Worm (Caenorhabditis elegans) whole organism, midembryonic: ENCODE measurements around the gene W02H5.2.
"Not testable (repeated sequence)": the region's sequence is repeated elsewhere in the genome, so short reads cannot be mapped to it uniquely, and the experiment has no call there.

Experiments used
- T22C8.4 ChIP-seq: fragments of 200-800 bp; sonication (Bioruptor generic); IDR thresholded peaks from 2 replicates; pipeline ENCODE4 v1.3.6; 2022; ENCODE audit warnings: missing genetic modification characterization, missing compliant biosample characterization
- cog-1 ChIP-seq: sonication (generic microtip); optimal IDR thresholded peaks from 2 replicates; lab custom pipeline; 2016; ENCODE audit warnings: missing genetic modification characterization, missing compliant biosample characterization
- flt-1 ChIP-seq: fragments of 200-800 bp; sonication (Bioruptor generic); IDR thresholded peaks from 2 replicates; pipeline ENCODE4 v1.3.6; 2022; ENCODE audit warnings: missing genetic modification characterization, missing compliant biosample characterization
- klf-2 ChIP-seq: fragments of 200-800 bp; sonication (Bioruptor generic); conservative IDR thresholded peaks from 2 replicates; pipeline ENCODE4 v1.3.6; 2022; ENCODE audit warnings: missing genetic modification reagents, missing genetic modification characterization, missing compliant biosample characterization
- med-1 ChIP-seq: sonication (generic microtip); optimal IDR thresholded peaks from 2 replicates; lab custom pipeline; 2017; ENCODE audit warnings: missing genetic modification characterization, mild to moderate bottlenecking, missing compliant biosample characterization, antibody characterized with exemption, missing genetic modification reagents; ENCODE audit not compliant: insufficient read depth
- ref-1 ChIP-seq: fragments of 200-800 bp; sonication (Bioruptor generic); conservative IDR thresholded peaks from 2 replicates; pipeline ENCODE4 v1.3.6; 2022; ENCODE audit warnings: missing genetic modification reagents, missing genetic modification characterization, missing compliant biosample characterization
- tab-1 ChIP-seq: fragments of 200-800 bp; sonication (Bioruptor generic); IDR thresholded peaks from 2 replicates; pipeline ENCODE4 v1.3.6; 2022; ENCODE audit warnings: missing genetic modification characterization, missing compliant biosample characterization
- ztf-23 ChIP-seq: fragments of 200-800 bp; sonication (Bioruptor generic); IDR thresholded peaks from 2 replicates; pipeline ENCODE4 v1.3.6; 2022; ENCODE audit warnings: missing genetic modification reagents, missing genetic modification characterization, missing compliant biosample characterization
- ztf-29 ChIP-seq: fragments of 200-800 bp; sonication (Bioruptor generic); IDR thresholded peaks from 2 replicates; pipeline ENCODE4 v1.3.6; 2022; ENCODE audit warnings: missing genetic modification reagents, missing genetic modification characterization, missing compliant biosample characterization

Gene W02H5.2

DNA sequence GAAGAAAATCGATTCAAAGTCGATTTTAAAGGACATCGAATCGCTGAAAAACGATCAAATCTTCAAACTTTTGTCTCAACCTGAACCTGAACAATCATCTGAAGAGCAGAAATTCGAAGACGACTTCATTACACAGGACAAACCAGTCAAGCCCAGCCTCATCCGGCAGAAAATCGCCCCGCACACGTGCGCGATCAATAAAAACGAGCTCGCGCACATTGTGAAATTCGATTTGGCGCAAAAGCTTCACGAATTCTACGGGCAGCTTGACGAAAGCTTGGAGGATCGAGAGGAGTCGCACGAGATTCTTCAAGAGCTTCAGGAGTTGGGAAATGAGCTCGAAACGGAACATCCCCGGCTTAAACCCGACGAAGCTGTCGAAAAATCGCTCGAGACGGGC is at the start of gene W02H5.2:
W02H5.2 (plus strand) TSS at position 301 of the 400 bp plus-strand sequence.
- TF ChIP-seq flt-1 (no peak), ztf-29 (no peak), cog-1 (tag; lab: Kevin White, UChicago) (no peak), ztf-23 (no peak), ref-1 (GFP tag; lab: Robert Waterston, UW) (no peak), klf-2 (GFP tag; lab: Robert Waterston, UW) (no peak), T22C8.4 (GFP tag; lab: Robert Waterston, UW) (no peak), tab-1 (GFP tag; lab: Robert Waterston, UW) (no peak), med-1 (GFP tag; lab: Kevin White, UChicago) (no peak)

DNA sequence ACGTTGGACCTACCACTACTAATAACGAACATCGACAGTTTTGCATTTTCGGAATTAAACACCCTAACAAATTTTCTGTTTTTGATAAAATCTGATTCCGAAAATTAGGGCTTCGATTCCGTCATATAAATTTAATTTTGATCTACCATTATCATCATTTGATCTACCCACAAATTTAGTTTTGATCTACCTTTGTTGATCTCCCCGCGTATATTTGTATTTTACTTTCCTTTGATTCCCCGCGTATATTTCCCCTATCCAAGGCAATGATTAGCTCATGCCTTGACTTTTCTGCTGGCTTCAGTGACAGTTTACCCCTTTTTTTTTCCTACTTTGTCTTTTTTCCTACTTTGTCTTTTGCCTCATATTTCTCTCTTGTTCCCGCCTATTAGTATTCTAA is 49.3 kb upstream of the W02H5.2 start:
- TF ChIP-seq klf-2 (GFP tag; lab: Robert Waterston, UW) = no peak
- no peak for TF ChIP-seq cog-1 (tag; lab: Kevin White, UChicago)
- TF ChIP-seq tab-1 (GFP tag; lab: Robert Waterston, UW) = no peak
- no peak for TF ChIP-seq ztf-23
- no peak for TF ChIP-seq ztf-29
- TF ChIP-seq med-1 (GFP tag; lab: Kevin White, UChicago) = no peak
- no peak for TF ChIP-seq T22C8.4 (GFP tag; lab: Robert Waterston, UW)
- TF ChIP-seq ref-1 (GFP tag; lab: Robert Waterston, UW) = no peak
- TF ChIP-seq flt-1 = no peak

- TF ChIP-seq ztf-23 (no peak), cog-1 (tag; lab: Kevin White, UChicago) (no peak), T22C8.4 (GFP tag; lab: Robert Waterston, UW) (no peak), flt-1 (no peak), tab-1 (GFP tag; lab: Robert Waterston, UW) (no peak), med-1 (GFP tag; lab: Kevin White, UChicago) (no peak), klf-2 (GFP tag; lab: Robert Waterston, UW) (no peak), ztf-29 (no peak), ref-1 (GFP tag; lab: Robert Waterston, UW) (no peak)
Measured at ce11 chrV:2592173-2592676, 46.9 kb upstream of the W02H5.2 start, which contains the start of gene irg-3. Gene irg-3 (plus strand): TSS chrV:2592591.

DNA sequence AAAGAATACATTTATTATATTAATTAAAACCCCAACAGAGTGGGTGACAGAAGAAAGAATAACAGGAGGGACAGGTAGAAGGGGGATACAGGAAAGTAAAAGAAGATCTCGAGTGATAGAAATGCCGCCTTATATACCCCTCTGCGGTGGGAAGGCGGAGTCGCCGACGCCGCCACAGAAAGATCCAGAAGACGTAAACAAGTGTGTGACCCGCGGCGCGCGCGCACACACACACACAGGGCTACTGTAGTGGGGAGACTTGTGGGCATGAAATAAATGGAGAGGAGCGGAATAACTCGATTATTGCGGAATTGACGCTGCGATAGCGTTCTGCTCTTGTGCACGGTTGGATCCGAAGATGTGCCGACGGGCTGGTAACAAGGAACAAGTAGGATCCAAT is 43.4 kb upstream of the W02H5.2 start:
- no peak for TF ChIP-seq T22C8.4 (GFP tag; lab: Robert Waterston, UW)
- TF ChIP-seq cog-1 (tag; lab: Kevin White, UChicago) = no peak
- no peak for TF ChIP-seq ztf-29
- TF ChIP-seq ztf-23 = no peak
- no peak for TF ChIP-seq tab-1 (GFP tag; lab: Robert Waterston, UW)
- no peak for TF ChIP-seq flt-1
- TF ChIP-seq med-1 (GFP tag; lab: Kevin White, UChicago) = no peak
- no peak for TF ChIP-seq klf-2 (GFP tag; lab: Robert Waterston, UW)
- no peak for TF ChIP-seq ref-1 (GFP tag; lab: Robert Waterston, UW)

- TF ChIP-seq klf-2 (GFP tag; lab: Robert Waterston, UW); ztf-29; flt-1: not testable (repeated sequence)
Measured at ce11 chrV:2598830-2599229, 40.3 kb upstream of the W02H5.2 start, which contains the start of gene F53E10.5. Gene F53E10.5 (minus strand): TSS chrV:2598930.

- TF ChIP-seq flt-1 (no peak), klf-2 (GFP tag; lab: Robert Waterston, UW) (0 out of 2 replicates have a peak, but pooled peaks have one; percentile 14), tab-1 (GFP tag; lab: Robert Waterston, UW) (no peak), ztf-23 (no peak), ref-1 (GFP tag; lab: Robert Waterston, UW) (no peak), cog-1 (tag; lab: Kevin White, UChicago) (peak; percentile 11)
Measured at ce11 chrV:2600543-2600942, 38.6 kb upstream of the W02H5.2 start.

- TF ChIP-seq klf-2 (GFP tag; lab: Robert Waterston, UW) (no peak), ztf-23 (no peak), flt-1 (no peak), ztf-29 (no peak), ref-1 (GFP tag; lab: Robert Waterston, UW) (no peak), cog-1 (tag; lab: Kevin White, UChicago) (no peak), T22C8.4 (GFP tag; lab: Robert Waterston, UW) (no peak), tab-1 (GFP tag; lab: Robert Waterston, UW) (no peak), med-1 (GFP tag; lab: Kevin White, UChicago) (no peak)
Measured at ce11 chrV:2601817-2602216, 37.3 kb upstream of the W02H5.2 start.

DNA sequence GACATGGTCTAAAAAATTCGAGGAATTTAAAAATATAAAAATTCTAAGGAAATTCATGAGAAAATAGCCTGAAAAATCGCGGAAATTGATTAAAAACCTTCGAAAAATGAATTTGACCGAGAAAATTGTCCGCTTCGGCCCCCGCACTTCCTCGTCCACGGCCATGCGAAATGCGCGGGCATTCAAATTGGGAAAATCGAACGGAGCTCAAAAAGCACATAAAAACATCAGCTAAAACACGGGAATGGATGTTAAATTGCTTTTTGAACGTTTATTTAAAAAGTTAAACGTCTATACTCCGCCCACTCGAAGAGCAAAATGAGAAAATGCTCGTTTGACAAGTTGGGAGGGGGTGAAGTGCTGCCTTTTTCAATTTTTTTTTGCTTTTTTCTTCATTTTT is 36.1 kb upstream of the W02H5.2 start, which contains the start of gene F53E10.6:
F53E10.6 (minus strand) TSS at position 8 of the 400 bp plus-strand sequence.
- TF ChIP-seq klf-2 (GFP tag; lab: Robert Waterston, UW) (no peak), T22C8.4 (GFP tag; lab: Robert Waterston, UW) (no peak), med-1 (GFP tag; lab: Kevin White, UChicago) (no peak), cog-1 (tag; lab: Kevin White, UChicago) (peak; percentile 4), ztf-23 (no peak)

ce11 chrV:2608352-2608751 is 30.8 kb upstream of the W02H5.2 start, which contains the start of gene acr-17:
Gene acr-17 (plus strand): TSS chrV:2608652.
- TF ChIP-seq cog-1 (tag; lab: Kevin White, UChicago) = no peak

- TF ChIP-seq ref-1 (GFP tag; lab: Robert Waterston, UW) = no peak
- TF ChIP-seq ztf-29 = no peak
- no peak for TF ChIP-seq cog-1 (tag; lab: Kevin White, UChicago)
- TF ChIP-seq tab-1 (GFP tag; lab: Robert Waterston, UW) = no peak
- TF ChIP-seq ztf-23 = no peak
- no peak for TF ChIP-seq med-1 (GFP tag; lab: Kevin White, UChicago)
- TF ChIP-seq flt-1 = no peak
- TF ChIP-seq T22C8.4 (GFP tag; lab: Robert Waterston, UW) = no peak
- no peak for TF ChIP-seq klf-2 (GFP tag; lab: Robert Waterston, UW)
Measured at ce11 chrV:2614986-2615687, 24.0 kb upstream of the W02H5.2 start, which contains the start of gene F53E10.1. Gene F53E10.1 (plus strand): TSS chrV:2615310.
